Fruit fly (Drosophila melanogaster) Kc167 (cell line): ENCODE results near the gene Polr1D.

ENCODE experiments used
- Myc ChIP-seq: fragments of >200 bp; optimal IDR thresholded peaks from 2 replicates; lab custom pipeline; 2017; ENCODE audit warnings: missing external identifiers
- Sin3A ChIP-seq: fragments of >200 bp; optimal IDR thresholded peaks from 2 replicates; lab custom pipeline; 2018; ENCODE audit warnings: missing external identifiers
- insv ChIP-seq: fragments of >200 bp; optimal IDR thresholded peaks from 3 replicates; lab custom pipeline; 2018; ENCODE audit warnings: missing external identifiers
- psq ChIP-seq: fragments of >200 bp; optimal IDR thresholded peaks from 2 replicates; lab custom pipeline; 2017; ENCODE audit warnings: missing external identifiers
- ttk ChIP-seq: sonication (Bioruptor generic); optimal IDR thresholded peaks from 2 replicates; lab custom pipeline; 2017; ENCODE audit warnings: missing external identifiers

- TF ChIP-seq Sin3A, result no peak
- TF ChIP-seq insv (lab: Kevin White, UChicago), result no peak
- no peak for TF ChIP-seq Myc (lab: Kevin White, UChicago)
- TF ChIP-seq ttk (lab: Kevin White, UChicago), result no peak
- TF ChIP-seq psq (lab: Kevin White, UChicago), result no peak
These were observed 37.7 kb downstream of the Polr1D start for dm6 chr2L:19097374-19097773.
